Worm (Caenorhabditis elegans): ENCODE data around the gene mcm-6.

ce11 chrIII:9823748-9824147, 29.6 kb downstream of the mcm-6 start:
- no peak for TF ChIP-seq hlh-1 (tag; optimal IDR thresholded peaks at IDR 0.05)
- no peak for TF ChIP-seq unc-39 (tag; optimal IDR thresholded peaks at IDR 0.05)
- TF ChIP-seq elt-1 (tag; optimal IDR thresholded peaks at IDR 0.05; ENCODE audit: borderline replicate concordance, insufficient read depth), result no peak
